Fruit fly (Drosophila melanogaster): ENCODE measurements around the gene CG17141.

CG17141 gene

dm6 chr3R:22745432-22745831, 2.0 kb downstream of the CG17141 start, which contains the start of the genes vret and HP1c (continued):
- peak; percentile 95 for TF ChIP-seq CG14710 (tag; optimal IDR thresholded peaks at IDR 0.05)
- TF ChIP-seq CG1603 (tag; optimal IDR thresholded peaks at IDR 0.05), result peak; percentile 97
- TF ChIP-seq YL-1 (GFP tag; optimal IDR thresholded peaks at IDR 0.05), result peak; percentile 10
- TF ChIP-seq CG9797 (GFP tag; optimal IDR thresholded peaks at IDR 0.05), result peak; percentile 85
- peak; percentile 40 for TF ChIP-seq CG12659 (GFP tag; optimal IDR thresholded peaks at IDR 0.05)
- peak; percentile 69 for TF ChIP-seq stwl (tag; optimal IDR thresholded peaks at IDR 0.05)
- peak; percentile 48; the same call in 1 of the 3 replicates for TF ChIP-seq CG2199 (GFP tag; IDR thresholded peaks at IDR 0.05)
- no peak for TF ChIP-seq CG18011 (GFP tag; optimal IDR thresholded peaks at IDR 0.05)
- no peak for TF ChIP-seq Dbx (GFP tag; IDR thresholded peaks at IDR 0.05)
- TF ChIP-seq Dref (GFP tag; IDR thresholded peaks at IDR 0.05), result peak; percentile 36; the same call in 1 of the 2 replicates
- no peak for TF ChIP-seq CG10959 (GFP tag; IDR thresholded peaks at IDR 0.05)
- TF ChIP-seq Oli (tag; optimal IDR thresholded peaks at IDR 0.05), result no peak
- no peak for TF ChIP-seq CG16779 (GFP tag; IDR thresholded peaks at IDR 0.05)
- peak; percentile 76 for TF ChIP-seq Med (GFP tag)
- peak; percentile 90 for TF ChIP-seq E2f2 (GFP tag; IDR thresholded peaks at IDR 0.05)
- no peak for TF ChIP-seq btn (GFP tag; optimal IDR thresholded peaks at IDR 0.05)
- TF ChIP-seq Aef1 (GFP tag; IDR thresholded peaks at IDR 0.05), result peak; percentile 68
- TF ChIP-seq Xrp1 (GFP tag; IDR thresholded peaks at IDR 0.05), result no peak
- TF ChIP-seq cwo (GFP tag; optimal IDR thresholded peaks at IDR 0.05), result no peak
- TF ChIP-seq CG34224 (GFP tag; IDR thresholded peaks at IDR 0.05; ENCODE audit: partially characterized antibody), result peak; percentile 37; the same call in 1 of the 3 replicates
- TF ChIP-seq CG2712 (tag; optimal IDR thresholded peaks at IDR 0.05), result no peak
- TF ChIP-seq Bgb (GFP tag; IDR thresholded peaks at IDR 0.05; ENCODE audit: partially characterized antibody), result 0 out of 2 replicates have a peak, but pooled peaks have one; percentile 10
- no peak for TF ChIP-seq sqz (GFP tag; optimal IDR thresholded peaks at IDR 0.05)
- TF ChIP-seq vvl (GFP tag; IDR thresholded peaks at IDR 0.05), result no peak
- TF ChIP-seq croc (GFP tag; conservative IDR thresholded peaks at IDR 0.05), result no peak
- peak; percentile 23 for TF ChIP-seq phol (tag; optimal IDR thresholded peaks at IDR 0.05)
- no peak for TF ChIP-seq bbx (GFP tag; IDR thresholded peaks at IDR 0.05; ENCODE audit: partially characterized antibody)
- TF ChIP-seq Scr (GFP tag; IDR thresholded peaks at IDR 0.05; ENCODE audit: partially characterized antibody), result peak; percentile 38; the same call in 1 of the 2 replicates
- TF ChIP-seq eyg (GFP tag; optimal IDR thresholded peaks at IDR 0.05), result no peak
- no peak for TF ChIP-seq CG14050 (GFP tag; IDR thresholded peaks at IDR 0.05)
- TF ChIP-seq HmgZ (tag; optimal IDR thresholded peaks at IDR 0.05), result peak; percentile 32
- TF ChIP-seq CG10366 (GFP tag; IDR thresholded peaks at IDR 0.05), result no peak
- no peak for TF ChIP-seq HLHmδ (GFP tag; optimal IDR thresholded peaks at IDR 0.05)
- TF ChIP-seq maf-S (GFP tag; optimal IDR thresholded peaks at IDR 0.05), result no peak
- TF ChIP-seq CG7928 (GFP tag; optimal IDR thresholded peaks at IDR 0.05), result no peak
- no peak for TF ChIP-seq Mrtf (GFP tag; IDR thresholded peaks at IDR 0.05)
- TF ChIP-seq dpn (GFP tag; optimal IDR thresholded peaks at IDR 0.05), result no peak
- 0 out of 3 replicates have a peak, but pooled peaks have one; percentile 13 for TF ChIP-seq CG7963 (GFP tag; IDR thresholded peaks at IDR 0.05; ENCODE audit: partially characterized antibody)
- TF ChIP-seq fu2 (GFP tag; optimal IDR thresholded peaks at IDR 0.05), result no peak
- TF ChIP-seq CG1792 (GFP tag; optimal IDR thresholded peaks at IDR 0.05), result no peak
- TF ChIP-seq amos (GFP tag; IDR thresholded peaks at IDR 0.05; ENCODE audit: partially characterized antibody), result peak; percentile 33; the same call in 1 of the 2 replicates
- peak; percentile 59 for TF ChIP-seq CG3847 (GFP tag; IDR thresholded peaks at IDR 0.05)
- TF ChIP-seq Opbp (GFP tag; IDR thresholded peaks at IDR 0.05; ENCODE audit: partially characterized antibody), result peak; percentile 46; the same call in 1 of the 3 replicates
- peak; percentile 40 for TF ChIP-seq CG15514 (GFP tag; optimal IDR thresholded peaks at IDR 0.05)
- peak; percentile 43 for TF ChIP-seq CG2116 (GFP tag; optimal IDR thresholded peaks at IDR 0.05)
- no peak for TF ChIP-seq onecut (GFP tag; IDR thresholded peaks at IDR 0.05)
- TF ChIP-seq Sin3A (optimal IDR thresholded peaks at IDR 0.05), result peak; percentile 61
- no peak for TF ChIP-seq ham (GFP tag; IDR thresholded peaks at IDR 0.05)
- TF ChIP-seq CTCF (GFP tag; optimal IDR thresholded peaks at IDR 0.05), result peak; percentile 42
- no peak for TF ChIP-seq ewg (GFP tag; optimal IDR thresholded peaks at IDR 0.05)
- TF ChIP-seq Sry-δ (GFP tag; optimal IDR thresholded peaks at IDR 0.05), result peak; percentile 24
